Worm (Caenorhabditis elegans) whole organism, L4 larva: ENCODE measurements around the gene spsb-2.

ENCODE experiments used
- fos-1 ChIP-seq: fragments of 150-350 bp; optimal IDR thresholded peaks from 2 replicates; lab custom pipeline; 2014; ENCODE audit warnings: missing biosample characterization, missing genetic modification characterization
- lin-1 ChIP-seq: fragments of 200-800 bp; sonication (Bioruptor generic); IDR thresholded peaks from 2 replicates; pipeline ENCODE4 v1.3.6; 2022; ENCODE audit warnings: missing genetic modification reagents, missing genetic modification characterization, missing compliant biosample characterization
- unc-130 ChIP-seq: sonication (generic microtip); optimal IDR thresholded peaks from 2 replicates; lab custom pipeline; 2016; ENCODE audit warnings: missing genetic modification reagents, missing genetic modification characterization, missing compliant biosample characterization
- unc-62 ChIP-seq, 3 experiments: fragments of 150-350 bp in 1 of 3; sonication (generic microtip); optimal IDR thresholded peaks in 2 of 3; peaks in 1 of 3; 1 replicate in 1 of 3; 2 replicates in 2 of 3; lab custom pipeline; 2014 to 2017; ENCODE audit warnings: missing biosample characterization in 3 of 3, missing genetic modification characterization in 3 of 3, missing genetic modification reagents in 3 of 3, missing genotype in 1 of 3

DNA sequence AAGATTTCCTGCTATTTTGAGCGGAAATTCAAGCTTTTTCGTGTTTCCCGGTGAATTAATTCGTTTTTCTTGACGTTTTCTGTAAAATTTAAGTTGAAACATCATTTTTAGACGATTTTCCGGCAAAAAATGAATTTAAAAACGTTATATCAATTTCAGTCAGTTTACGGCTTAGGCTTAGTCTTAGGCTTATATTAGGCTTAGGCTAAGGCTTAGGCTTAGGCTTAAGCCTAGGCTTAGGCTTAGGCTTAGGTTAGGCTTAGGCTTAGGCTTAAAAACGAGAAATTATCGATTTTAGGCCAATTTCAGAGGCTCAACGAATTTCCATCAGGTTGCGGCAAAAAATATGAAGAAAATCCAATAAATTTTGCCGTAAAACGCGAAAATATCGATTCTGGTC, 21.3 kb upstream of the spsb-2 start:
- no peak for TF ChIP-seq fos-1 (tag; lab: Kevin White, UChicago)
- no peak for TF ChIP-seq unc-62 (GFP tag; optimal IDR thresholded peaks at IDR 0.05 in 1 of 2; lab: Kevin White, UChicago)
- no peak for TF ChIP-seq unc-62 (tag; optimal IDR thresholded peaks at IDR 0.05; lab: Kevin White, UChicago)
- no peak for TF ChIP-seq unc-130 (GFP tag; lab: Kevin White, UChicago)
- no peak for TF ChIP-seq lin-1 (GFP tag; lab: Robert Waterston, UW)
